Worm (Caenorhabditis elegans): Measurements from ENCODE around the gene fmi-1.

Gene fmi-1

ce11 chrV:13006754-13007153 is 12.1 kb upstream of the fmi-1 start (continued):
- peak; percentile 88 for TF ChIP-seq hrde-1 (tag; optimal IDR thresholded peaks at IDR 0.05; ENCODE audit: borderline replicate concordance)
- TF ChIP-seq ama-1 (optimal IDR thresholded peaks at IDR 0.05): no peak
- peak in 1 of 2 experiments; percentile 61 for TF ChIP-seq ama-1 (GFP tag; optimal IDR thresholded peaks at IDR 0.05)
- TF ChIP-seq lir-1 (GFP tag; conservative IDR thresholded peaks at IDR 0.05): no peak
- TF ChIP-seq attf-3 (GFP tag; conservative IDR thresholded peaks at IDR 0.05): no peak
- TF ChIP-seq Y53G8AR.9 (GFP tag; conservative IDR thresholded peaks at IDR 0.05): peak; percentile 25; the same call in 1 of the 2 replicates
- TF ChIP-seq lsl-1 (GFP tag; optimal IDR thresholded peaks at IDR 0.05): peak; percentile 1
- TF ChIP-seq gei-17 (GFP tag; optimal IDR thresholded peaks at IDR 0.05): no peak
- no peak for TF ChIP-seq K11D2.4 (GFP tag; IDR thresholded peaks at IDR 0.05)
- TF ChIP-seq attf-6 (GFP tag; IDR thresholded peaks at IDR 0.05): no peak
- TF ChIP-seq egl-44 (GFP tag; IDR thresholded peaks at IDR 0.05): no peak
- TF ChIP-seq Y79H2A.3 (GFP tag; conservative IDR thresholded peaks at IDR 0.05): no peak
- TF ChIP-seq lsy-27 (tag; optimal IDR thresholded peaks at IDR 0.05; ENCODE audit: borderline replicate concordance, insufficient read depth): no peak
- no peak; the same call in 1 of the 2 replicates for TF ChIP-seq lin-26 (GFP tag; IDR thresholded peaks at IDR 0.05)
- TF ChIP-seq tbx-9 (tag; optimal IDR thresholded peaks at IDR 0.05; ENCODE audit: borderline replicate concordance): no peak
- TF ChIP-seq bed-2 (GFP tag; IDR thresholded peaks at IDR 0.05): no peak
- TF ChIP-seq F22D6.2 (tag; optimal IDR thresholded peaks at IDR 0.05): no peak
- TF ChIP-seq madf-6 (GFP tag; IDR thresholded peaks at IDR 0.05): peak; percentile 49; the same call in 1 of the 2 replicates
- TF ChIP-seq B0261.1 (tag; optimal IDR thresholded peaks at IDR 0.05): no peak
- no peak for TF ChIP-seq mel-28 (tag; optimal IDR thresholded peaks at IDR 0.05; ENCODE audit: borderline replicate concordance)
- TF ChIP-seq B0336.3 (GFP tag; IDR thresholded peaks at IDR 0.05): no peak
- TF ChIP-seq pbrm-1 (GFP tag; IDR thresholded peaks at IDR 0.05): no peak
- peak; percentile 47; the same call in 1 of the 2 replicates for TF ChIP-seq hsf-1 (GFP tag; IDR thresholded peaks at IDR 0.05)
- no peak for TF ChIP-seq nhr-120 (GFP tag; IDR thresholded peaks at IDR 0.05)

ce11 chrV:13008825-13009224 is 10.0 kb upstream of the fmi-1 start, which contains the start of gene F15B9.10:
Gene F15B9.10, minus strand, starts transcription at chrV:13008925.
- TF ChIP-seq efl-1 (GFP tag; optimal IDR thresholded peaks at IDR 0.05): no peak
- TF ChIP-seq Y53G8AR.9 (GFP tag; conservative IDR thresholded peaks at IDR 0.05): no peak
- no peak for TF ChIP-seq C17E4.6 (GFP tag; IDR thresholded peaks at IDR 0.05)
- no peak for TF ChIP-seq sea-2 (GFP tag; IDR thresholded peaks at IDR 0.05)
- no peak for TF ChIP-seq ztf-28 (GFP tag; IDR thresholded peaks at IDR 0.05)
- TF ChIP-seq snpc-1.1 (tag; optimal IDR thresholded peaks at IDR 0.05; ENCODE audit: insufficient read depth): no peak
- no peak for TF ChIP-seq F49E8.2 (tag; optimal IDR thresholded peaks at IDR 0.05; ENCODE audit: insufficient read depth)
- TF ChIP-seq cebp-2 (GFP tag; IDR thresholded peaks at IDR 0.05): no peak
- TF ChIP-seq D2030.7 (GFP tag; IDR thresholded peaks at IDR 0.05): no peak

DNA sequence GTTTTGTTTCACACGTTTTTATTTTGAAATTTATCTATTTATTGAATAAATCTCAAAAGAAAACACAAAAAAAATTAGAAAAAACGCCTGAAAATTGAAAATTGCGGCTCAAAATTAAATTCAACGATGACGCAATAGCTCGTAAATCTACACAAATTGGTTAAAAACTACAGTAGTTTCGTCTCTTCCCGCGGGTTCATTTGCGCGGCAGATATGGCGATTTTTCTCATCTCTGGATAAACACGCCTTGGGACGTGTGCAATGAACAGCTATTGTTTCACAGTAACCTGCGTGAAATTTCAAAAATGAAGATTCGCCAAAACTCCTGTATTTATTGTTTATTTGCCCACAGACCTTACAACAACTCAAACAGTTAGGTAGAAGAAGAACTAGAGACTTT is 9.6 kb upstream of the fmi-1 start:
- TF ChIP-seq D2030.7 (GFP tag; IDR thresholded peaks at IDR 0.05): 0 out of 2 replicates have a peak, but pooled peaks have one; percentile 26
- no peak for TF ChIP-seq aptf-2 (GFP tag; conservative IDR thresholded peaks at IDR 0.05)
- peak; percentile 82 for TF ChIP-seq madf-6 (GFP tag; IDR thresholded peaks at IDR 0.05)
- TF ChIP-seq F33H1.4 (GFP tag; IDR thresholded peaks at IDR 0.05): peak; percentile 47; the same call in 1 of the 2 replicates
- TF ChIP-seq xnd-1 (tag; optimal IDR thresholded peaks at IDR 0.05): peak; percentile 59
- peak; percentile 56 for TF ChIP-seq madf-8 (GFP tag; conservative IDR thresholded peaks at IDR 0.05)
- no peak for TF ChIP-seq lir-1 (GFP tag; conservative IDR thresholded peaks at IDR 0.05)
- peak; percentile 73 for TF ChIP-seq lsl-1 (GFP tag; optimal IDR thresholded peaks at IDR 0.05)
- TF ChIP-seq efl-1 (GFP tag; optimal IDR thresholded peaks at IDR 0.05): peak; percentile 24
